Worm (Caenorhabditis elegans) whole organism, midembryonic: ENCODE results near the gene dct-7.

Source experiments
- flt-1 ChIP-seq: fragments of 200-800 bp; sonication (Bioruptor generic); IDR thresholded peaks from 2 replicates; pipeline ENCODE4 v1.3.6; 2022; ENCODE audit warnings: missing genetic modification characterization, missing compliant biosample characterization
- med-1 ChIP-seq: sonication (generic microtip); optimal IDR thresholded peaks from 2 replicates; lab custom pipeline; 2017; ENCODE audit warnings: missing genetic modification characterization, mild to moderate bottlenecking, missing compliant biosample characterization, antibody characterized with exemption, missing genetic modification reagents; ENCODE audit not compliant: insufficient read depth

DNA sequence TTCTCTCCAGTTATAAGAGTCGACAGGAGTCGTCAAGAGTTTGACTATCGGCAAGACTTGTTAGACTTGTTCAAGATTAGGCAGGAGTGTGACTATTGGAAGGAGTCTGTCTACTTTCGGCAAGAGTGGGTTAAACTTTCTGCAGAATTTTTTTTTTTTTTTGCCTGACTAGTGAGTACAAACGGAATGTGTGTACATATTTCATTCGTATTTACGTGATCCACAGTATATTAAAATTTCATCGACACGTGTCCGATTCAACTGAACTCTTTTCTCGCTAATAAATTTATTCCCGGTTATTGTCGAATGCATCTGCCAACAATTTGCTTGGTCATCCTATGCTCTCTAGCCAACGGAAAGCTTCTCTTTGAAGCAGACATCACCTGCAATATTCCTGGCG is 18.2 kb downstream of the dct-7 start, which contains the start of gene F36A4.1:
- no peak for TF ChIP-seq flt-1
- no peak for TF ChIP-seq med-1 (GFP tag; lab: Kevin White, UChicago)
